Fruit fly (Drosophila melanogaster): ENCODE measurements around the gene Hr4.

- no peak for TF ChIP-seq CG8478 (optimal IDR thresholded peaks at IDR 0.05)
- TF ChIP-seq Dll (optimal IDR thresholded peaks at IDR 0.05), result no peak
Measured at dm6 chrX:2012837-2013236, 71.1 kb downstream of the Hr4 start.
